Worm (Caenorhabditis elegans): ENCODE data around the gene mff-1.

ce11 chrX:12990529-12991520 is 3.8 kb upstream of the mff-1 start, which contains the start of the genes F11C1.1 and vwa-8:
- TF ChIP-seq mls-2 (tag; optimal IDR thresholded peaks at IDR 0.05), result no peak
- TF ChIP-seq ceh-43 (GFP tag; optimal IDR thresholded peaks at IDR 0.05), result no peak
- TF ChIP-seq mep-1 (tag; optimal IDR thresholded peaks at IDR 0.05), result no peak
- TF ChIP-seq ham-2 (GFP tag; optimal IDR thresholded peaks at IDR 0.05), result no peak
- no peak for TF ChIP-seq mab-5 (tag; optimal IDR thresholded peaks at IDR 0.05)
- TF ChIP-seq nhr-76 (tag; optimal IDR thresholded peaks at IDR 0.05), result no peak
- no peak for TF ChIP-seq ces-1 (GFP tag; optimal IDR thresholded peaks at IDR 0.05)
- no peak for TF ChIP-seq elt-1 (tag; optimal IDR thresholded peaks at IDR 0.05; ENCODE audit: borderline replicate concordance, insufficient read depth)
- TF ChIP-seq nhr-2 (tag; optimal IDR thresholded peaks at IDR 0.05), result no peak
- no peak for TF ChIP-seq zip-8 (tag; optimal IDR thresholded peaks at IDR 0.05)
- TF ChIP-seq unc-62 (GFP tag; optimal IDR thresholded peaks at IDR 0.05), result no peak
- TF ChIP-seq hlh-1 (tag; optimal IDR thresholded peaks at IDR 0.05), result no peak

Measured in whole organism, mixed stage, embryonic.